Worm (Caenorhabditis elegans) whole organism, early embryonic: ENCODE results near the gene str-164.

ENCODE experiments used
- ama-1 ChIP-seq: fragments of 150-350 bp; optimal IDR thresholded peaks from 2 replicates; lab custom pipeline; 2014
- hnd-1 ChIP-seq: sonication (generic microtip); optimal IDR thresholded peaks from 2 replicates; lab custom pipeline; 2016; ENCODE audit warnings: missing genetic modification characterization, missing compliant biosample characterization
- scrt-1 ChIP-seq: fragments of 200-800 bp; sonication (Bioruptor generic); IDR thresholded peaks from 2 replicates; pipeline ENCODE4 v1.3.6; 2022; ENCODE audit warnings: missing genetic modification characterization, missing compliant biosample characterization

ce11 chrIV:5002448-5002847 is 41.9 kb downstream of the str-164 start, which contains the start of gene pes-1:
- TF ChIP-seq ama-1 (no peak), scrt-1 (no peak), hnd-1 (no peak)
